Worm (Caenorhabditis elegans): Measurements from ENCODE around the gene smex-1.

DNA sequence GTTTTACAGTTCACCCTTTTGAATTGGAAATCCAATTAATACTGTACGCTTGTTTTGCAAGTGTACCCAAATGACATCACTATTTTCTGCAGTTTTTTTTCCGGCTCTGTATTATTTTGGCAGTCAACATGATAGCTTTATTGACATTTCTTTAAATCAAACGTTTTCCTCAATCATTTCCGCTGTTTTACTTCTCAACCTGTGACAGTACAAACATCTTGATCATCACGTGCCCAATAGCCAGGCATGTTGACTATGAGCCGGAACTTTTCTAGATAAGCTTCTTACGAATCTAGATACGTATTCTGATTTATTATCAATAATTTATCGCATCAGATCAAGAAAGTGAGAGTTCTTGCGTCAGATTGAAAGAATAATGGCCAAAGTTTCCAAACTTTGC, 25.9 kb downstream of the smex-1 start:
- TF ChIP-seq madf-3 (GFP tag; IDR thresholded peaks at IDR 0.05): no peak
- TF ChIP-seq C17E4.6 (GFP tag; IDR thresholded peaks at IDR 0.05): no peak
- TF ChIP-seq egl-18 (GFP tag; IDR thresholded peaks at IDR 0.05): no peak
- no peak for TF ChIP-seq dpl-1 (GFP tag; optimal IDR thresholded peaks at IDR 0.05)
- TF ChIP-seq ztf-6 (GFP tag; IDR thresholded peaks at IDR 0.05): no peak
- no peak for TF ChIP-seq unc-130 (GFP tag; optimal IDR thresholded peaks at IDR 0.05)

Data from whole organism, young adult.